Worm (Caenorhabditis elegans): ENCODE results near the gene rps-22.

DNA sequence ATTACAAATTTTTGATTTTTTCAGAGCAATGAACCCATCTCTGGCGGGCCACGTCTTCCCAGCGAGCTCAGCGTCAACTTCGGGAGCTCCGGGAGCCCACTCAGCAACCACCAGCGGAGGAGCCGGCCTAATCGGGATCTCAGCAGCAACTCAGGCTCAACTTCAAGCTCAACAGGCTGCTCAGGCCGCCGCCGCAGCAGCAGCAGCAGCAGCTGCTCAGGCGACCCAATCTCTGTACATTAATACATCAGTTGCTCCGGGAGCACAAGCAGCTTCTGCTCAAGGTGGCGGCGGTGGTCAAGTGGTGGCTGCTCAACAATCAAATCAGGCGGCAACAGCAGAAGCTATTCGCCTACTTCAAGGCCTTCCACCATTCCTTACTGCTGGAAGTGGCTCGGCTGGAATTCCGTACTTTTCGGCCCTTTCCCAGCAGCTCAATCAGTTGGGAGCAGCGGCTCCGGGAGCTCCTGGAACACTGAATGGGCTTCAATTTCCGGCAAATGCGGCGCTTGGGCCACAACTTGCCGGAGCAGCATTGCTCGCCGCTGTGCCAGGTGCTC lies 19.5 kb upstream of the rps-22 start:
- TF ChIP-seq ZK546.5 (tag; optimal IDR thresholded peaks at IDR 0.05), result no peak
- TF ChIP-seq egl-27 (tag; optimal IDR thresholded peaks at IDR 0.05), result no peak

Measured in whole organism, L2 larva.